Worm (Caenorhabditis elegans): ENCODE data around the gene ZK1307.9.

Gene ZK1307.9

DNA sequence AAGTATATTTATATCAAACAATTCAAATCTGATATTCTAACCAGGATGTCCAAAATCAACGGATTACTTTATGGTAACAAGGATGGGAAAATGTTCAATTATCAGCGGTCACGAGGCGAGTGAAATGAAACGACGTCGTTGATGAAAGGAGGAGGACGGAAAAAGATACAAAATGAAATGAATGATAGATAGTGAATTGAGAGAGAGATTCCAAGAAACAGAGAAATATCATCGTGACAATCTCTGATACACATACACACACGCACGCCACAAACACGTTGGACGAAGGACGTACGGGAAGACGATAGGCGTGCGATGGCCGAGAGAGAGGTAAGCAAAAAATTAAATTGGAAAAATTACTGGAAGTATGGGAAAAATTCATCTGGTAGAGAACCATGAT lies 48.2 kb upstream of the ZK1307.9 start (continued):
- TF ChIP-seq ceh-8 (GFP tag; optimal IDR thresholded peaks at IDR 0.05) (no peak), ceh-88 (GFP tag; IDR thresholded peaks at IDR 0.05) (0 out of 2 replicates have a peak, but pooled peaks have one; percentile 20), nhr-76 (tag; optimal IDR thresholded peaks at IDR 0.05) (no peak), nhr-77 (tag; optimal IDR thresholded peaks at IDR 0.05) (no peak), ztf-11 (tag; optimal IDR thresholded peaks at IDR 0.05) (no peak), Y116A8C.19 (tag; optimal IDR thresholded peaks at IDR 0.05; ENCODE audit: borderline replicate concordance) (no peak), blmp-1 (tag; optimal IDR thresholded peaks at IDR 0.05) (peak; percentile 97), ceh-63 (GFP tag; optimal IDR thresholded peaks at IDR 0.05) (no peak), C04F5.9 (tag; optimal IDR thresholded peaks at IDR 0.05) (no peak), fos-1 (tag; optimal IDR thresholded peaks at IDR 0.05) (peak; percentile 22), aly-2 (tag; optimal IDR thresholded peaks at IDR 0.05) (no peak), ztf-4 (tag; optimal IDR thresholded peaks at IDR 0.05) (peak; percentile 83), lin-13 (GFP tag; optimal IDR thresholded peaks at IDR 0.05) (peak; percentile 65), fkh-8 (tag; optimal IDR thresholded peaks at IDR 0.05) (no peak), mep-1 (tag; optimal IDR thresholded peaks at IDR 0.05) (peak; percentile 83), pax-3 (tag; optimal IDR thresholded peaks at IDR 0.05) (no peak), ceh-82 (tag; optimal IDR thresholded peaks at IDR 0.05) (no peak), ama-1 (optimal IDR thresholded peaks at IDR 0.05) (peak; percentile 2), nhr-12 (tag; optimal IDR thresholded peaks at IDR 0.05) (no peak), dpl-1 (GFP tag; optimal IDR thresholded peaks at IDR 0.05) (peak; percentile 24 to 54 (median 39)), zag-1 (tag; optimal IDR thresholded peaks at IDR 0.05) (no peak), aha-1 (tag; optimal IDR thresholded peaks at IDR 0.05) (no peak), fkh-10 (GFP tag; optimal IDR thresholded peaks at IDR 0.05) (no peak), nhr-28 (tag; optimal IDR thresholded peaks at IDR 0.05) (no peak), nhr-85 (tag) (peak; percentile 98), sox-4 (tag; optimal IDR thresholded peaks at IDR 0.05) (no peak), alr-1 (tag; optimal IDR thresholded peaks at IDR 0.05; ENCODE audit: borderline replicate concordance) (no peak), fkh-4 (tag; optimal IDR thresholded peaks at IDR 0.05; ENCODE audit: borderline replicate concordance) (no peak), C34B4.2 (tag; optimal IDR thresholded peaks at IDR 0.05) (no peak), nhr-11 (tag; optimal IDR thresholded peaks at IDR 0.05) (peak; percentile 88), lin-15B (tag; optimal IDR thresholded peaks at IDR 0.05) (no peak), rnt-1 (tag; optimal IDR thresholded peaks at IDR 0.05) (peak; percentile 67), hlh-4 (tag; optimal IDR thresholded peaks at IDR 0.05) (no peak), mef-2 (tag; optimal IDR thresholded peaks at IDR 0.05) (peak; percentile 27), unc-86 (tag; optimal IDR thresholded peaks at IDR 0.05) (no peak), ces-1 (GFP tag; optimal IDR thresholded peaks at IDR 0.05) (no peak), lir-3 (tag; optimal IDR thresholded peaks at IDR 0.05; ENCODE audit: poor library complexity) (peak; percentile 63), efl-1 (optimal IDR thresholded peaks at IDR 0.05) (peak; percentile 25 to 52), efl-1 (GFP tag; optimal IDR thresholded peaks at IDR 0.05 in 1 of 2) (no peak), nhr-19 (GFP tag; conservative IDR thresholded peaks at IDR 0.05) (peak; percentile 94), nhr-237 (tag; optimal IDR thresholded peaks at IDR 0.05) (no peak), sup-37 (GFP tag; optimal IDR thresholded peaks at IDR 0.05) (peak; percentile 37)

DNA sequence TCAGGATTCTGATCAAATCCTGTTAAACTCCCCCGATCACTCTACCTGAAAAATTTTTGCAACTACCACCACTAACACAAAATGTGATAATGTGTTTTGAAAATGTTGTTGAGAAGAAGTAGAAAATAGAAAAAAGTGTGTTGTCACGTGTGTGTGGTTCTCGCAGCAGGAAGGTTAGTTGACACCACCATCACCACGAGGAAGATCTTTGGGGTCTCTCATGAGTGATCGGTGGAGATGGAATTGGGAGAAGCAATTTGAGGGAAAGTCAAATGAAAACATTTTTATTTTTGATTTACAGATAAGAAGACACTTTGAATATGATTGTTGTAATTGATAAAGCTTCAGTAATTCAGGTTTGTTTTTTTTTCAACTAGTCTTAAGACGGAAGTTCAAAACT lies 47.6 kb upstream of the ZK1307.9 start:
- TF ChIP-seq rnt-1 (tag; optimal IDR thresholded peaks at IDR 0.05) (peak; percentile 77), lin-15B (tag; optimal IDR thresholded peaks at IDR 0.05) (no peak), blmp-1 (tag; optimal IDR thresholded peaks at IDR 0.05) (peak; percentile 86), unc-130 (tag; optimal IDR thresholded peaks at IDR 0.05) (peak; percentile 81), lin-39 (tag; optimal IDR thresholded peaks at IDR 0.05) (peak; percentile 12), pax-3 (tag; optimal IDR thresholded peaks at IDR 0.05) (peak; percentile 24), C16A3.4 (tag; optimal IDR thresholded peaks at IDR 0.05) (peak; percentile 53), nhr-20 (tag; optimal IDR thresholded peaks at IDR 0.05) (peak; percentile 92), swsn-7 (tag; optimal IDR thresholded peaks at IDR 0.05) (peak; percentile 6), nhr-85 (tag) (peak; percentile 91), elt-3 (tag; optimal IDR thresholded peaks at IDR 0.05) (peak in 2 of 6 experiments; percentile 33 to 78), nhr-19 (GFP tag; conservative IDR thresholded peaks at IDR 0.05) (peak; percentile 90), mep-1 (tag; optimal IDR thresholded peaks at IDR 0.05) (peak; percentile 24), dpl-1 (GFP tag; optimal IDR thresholded peaks at IDR 0.05) (peak in 1 of 3 experiments; percentile 25), nhr-90 (tag; optimal IDR thresholded peaks at IDR 0.05; ENCODE audit: poor library complexity) (peak; percentile 66), lin-35 (GFP tag; optimal IDR thresholded peaks at IDR 0.05) (peak; percentile 34 to 65), lsy-2 (tag; optimal IDR thresholded peaks at IDR 0.05) (peak; percentile 53 to 64), ztf-4 (tag; optimal IDR thresholded peaks at IDR 0.05) (peak; percentile 80), lin-13 (GFP tag; optimal IDR thresholded peaks at IDR 0.05) (peak; percentile 44), nhr-71 (tag; optimal IDR thresholded peaks at IDR 0.05) (peak; percentile 88), efl-1 (optimal IDR thresholded peaks at IDR 0.05) (no peak), efl-1 (GFP tag; optimal IDR thresholded peaks at IDR 0.05 in 1 of 2) (peak in 1 of 2 experiments; percentile 90), alr-1 (tag; optimal IDR thresholded peaks at IDR 0.05; ENCODE audit: borderline replicate concordance) (no peak), mef-2 (tag; optimal IDR thresholded peaks at IDR 0.05) (no peak)

All from whole organism, L1 larva.